Worm (Caenorhabditis elegans) whole organism, L4 larva: ENCODE data around the gene mes-6.

Experiments
- F26F4.8 ChIP-seq: fragments of 200-800 bp; sonication (Bioruptor generic); conservative IDR thresholded peaks from 2 replicates; pipeline ENCODE4 v1.3.6; 2022; ENCODE audit warnings: missing genetic modification characterization, missing compliant biosample characterization
- F44E2.7 ChIP-seq: fragments of 200-800 bp; sonication (Bioruptor generic); IDR thresholded peaks from 2 replicates; pipeline ENCODE4 v2.1.2; 2022; ENCODE audit warnings: missing genetic modification characterization, missing compliant biosample characterization
- R02D3.7 ChIP-seq: fragments of 150-350 bp; sonication (generic microtip); optimal IDR thresholded peaks from 3 replicates; lab custom pipeline; 2014; ENCODE audit warnings: missing biosample characterization, missing genetic modification characterization
- T20F7.1 ChIP-seq: fragments of 200-800 bp; sonication (Bioruptor generic); optimal IDR thresholded peaks from 2 replicates; lab custom pipeline; 2018; ENCODE audit warnings: mild to moderate bottlenecking, missing genetic modification characterization, missing compliant biosample characterization
- T26A8.4 ChIP-seq: fragments of 200-800 bp; sonication (Bioruptor generic); IDR thresholded peaks from 2 replicates; pipeline ENCODE4 v1.3.6; 2022; ENCODE audit warnings: missing genetic modification characterization, missing compliant biosample characterization
- ZK337.2 ChIP-seq: fragments of 200-800 bp; sonication (Bioruptor generic); IDR thresholded peaks from 2 replicates; pipeline ENCODE4 v1.3.6; 2022; ENCODE audit warnings: missing genetic modification reagents, missing genetic modification characterization, missing compliant biosample characterization
- aly-2 ChIP-seq: sonication (generic microtip); optimal IDR thresholded peaks from 2 replicates; lab custom pipeline; 2018; ENCODE audit warnings: missing biosample characterization, missing genetic modification characterization
- ceh-62 ChIP-seq: sonication (generic microtip); optimal IDR thresholded peaks from 2 replicates; lab custom pipeline; 2017; ENCODE audit warnings: missing biosample characterization, missing genetic modification characterization
- ces-1 ChIP-seq: fragments of 150-350 bp; sonication (generic microtip); optimal IDR thresholded peaks from 4 replicates; lab custom pipeline; 2014; ENCODE audit warnings: missing biosample characterization, missing genetic modification reagents, missing genetic modification characterization
- cey-2 ChIP-seq: sonication (generic microtip); optimal IDR thresholded peaks from 3 replicates; lab custom pipeline; 2017; ENCODE audit warnings: missing genetic modification characterization, mild to moderate bottlenecking, missing compliant biosample characterization, antibody characterized with exemption, borderline replicate concordance; ENCODE audit not compliant: insufficient read depth
- ctbp-1 ChIP-seq: fragments of 200-800 bp; sonication (Bioruptor generic); IDR thresholded peaks from 2 replicates; pipeline ENCODE4 v1.3.6; 2022; ENCODE audit warnings: missing genetic modification reagents, missing genetic modification characterization, missing compliant biosample characterization
- daf-8 ChIP-seq: fragments of 200-800 bp; sonication (Bioruptor generic); IDR thresholded peaks from 2 replicates; pipeline ENCODE4 v1.3.6; 2022; ENCODE audit warnings: missing genetic modification characterization, missing compliant biosample characterization
- dmd-6 ChIP-seq: fragments of 200-800 bp; sonication (Bioruptor generic); IDR thresholded peaks from 2 replicates; pipeline ENCODE4 v1.3.6; 2022; ENCODE audit warnings: missing genetic modification reagents, missing genetic modification characterization, missing compliant biosample characterization
- dmd-8 ChIP-seq: fragments of 200-800 bp; sonication (Bioruptor generic); IDR thresholded peaks from 2 replicates; pipeline ENCODE4 v1.3.6; 2022; ENCODE audit warnings: missing genetic modification characterization, missing compliant biosample characterization
- dmd-9 ChIP-seq: fragments of 200-800 bp; sonication (Bioruptor generic); IDR thresholded peaks from 2 replicates; pipeline ENCODE4 v1.3.6; 2022; ENCODE audit warnings: missing genetic modification reagents, missing genetic modification characterization, missing compliant biosample characterization
- egl-27 ChIP-seq: sonication (generic microtip); optimal IDR thresholded peaks from 3 replicates; lab custom pipeline; 2017; ENCODE audit warnings: missing biosample characterization, missing genetic modification reagents, missing genetic modification characterization
- egl-43 ChIP-seq: fragments of 200-800 bp; sonication (Bioruptor generic); IDR thresholded peaks from 2 replicates; pipeline ENCODE4 v1.3.6; 2022; ENCODE audit warnings: missing genetic modification reagents, missing genetic modification characterization, missing compliant biosample characterization
- fkh-10 ChIP-seq: fragments of 150-350 bp; optimal IDR thresholded peaks from 2 replicates; lab custom pipeline; 2014; ENCODE audit warnings: missing biosample characterization, missing genetic modification reagents, missing genetic modification characterization
- gei-8 ChIP-seq: fragments of 200-800 bp; sonication (Bioruptor generic); optimal IDR thresholded peaks from 2 replicates; lab custom pipeline; 2018; ENCODE audit warnings: mild to moderate bottlenecking, missing genetic modification characterization, missing compliant biosample characterization
- hif-1 ChIP-seq, 2 experiments: sonication (generic microtip); optimal IDR thresholded peaks; 2 replicates each; lab custom pipeline; 2016 to 2017; ENCODE audit warnings: missing compliant biosample characterization in 2 of 2, missing genetic modification characterization in 2 of 2, missing genetic modification reagents in 2 of 2, missing genotype in 2 of 2, mild to moderate bottlenecking in 1 of 2
- hlh-11 ChIP-seq: fragments of 200-800 bp; sonication (Bioruptor generic); optimal IDR thresholded peaks from 2 replicates; lab custom pipeline; 2018; ENCODE audit warnings: mild to moderate bottlenecking, missing genetic modification characterization, missing compliant biosample characterization
- hlh-30 ChIP-seq: sonication (generic microtip); optimal IDR thresholded peaks from 2 replicates; lab custom pipeline; 2017; ENCODE audit warnings: antibody characterized with exemption, mild to moderate bottlenecking, missing genetic modification characterization, missing compliant biosample characterization; ENCODE audit not compliant: insufficient read depth
- lin-1 ChIP-seq: fragments of 200-800 bp; sonication (Bioruptor generic); IDR thresholded peaks from 2 replicates; pipeline ENCODE4 v1.3.6; 2022; ENCODE audit warnings: missing genetic modification reagents, missing genetic modification characterization, missing compliant biosample characterization
- lin-15B ChIP-seq: fragments of 150-350 bp; sonication (generic microtip); optimal IDR thresholded peaks from 3 replicates; lab custom pipeline; 2014; ENCODE audit warnings: missing biosample characterization, missing genetic modification characterization
- lin-29 ChIP-seq: fragments of 200-800 bp; sonication (Bioruptor generic); IDR thresholded peaks from 2 replicates; pipeline ENCODE4 v1.3.6; 2022; ENCODE audit warnings: missing genetic modification reagents, missing genetic modification characterization, missing compliant biosample characterization
- lin-38 ChIP-seq: fragments of 200-800 bp; sonication (Bioruptor generic); IDR thresholded peaks from 2 replicates; pipeline ENCODE4 v1.3.6; 2022; ENCODE audit warnings: missing genetic modification reagents, missing genetic modification characterization, missing compliant biosample characterization
- lin-39 ChIP-seq: fragments of 150-350 bp; optimal IDR thresholded peaks from 2 replicates; lab custom pipeline; 2014; ENCODE audit warnings: missing biosample characterization, missing genetic modification reagents, missing genetic modification characterization
- lir-3 ChIP-seq: sonication (generic microtip); optimal IDR thresholded peaks from 2 replicates; lab custom pipeline; 2016; ENCODE audit warnings: mild to moderate bottlenecking, missing genetic modification characterization, missing compliant biosample characterization
- mdl-1 ChIP-seq, 2 experiments: fragments of 150-350 bp in 1 of 2; sonication (generic microtip) in 1 of 2; optimal IDR thresholded peaks; 2 replicates each; lab custom pipeline; 2014 to 2017; ENCODE audit warnings: missing biosample characterization in 2 of 2, missing genetic modification characterization in 2 of 2
- mdt-29 ChIP-seq: fragments of 200-800 bp; sonication (Bioruptor generic); IDR thresholded peaks from 2 replicates; pipeline ENCODE4 v1.3.6; 2022; ENCODE audit warnings: missing genetic modification reagents, missing genetic modification characterization, missing compliant biosample characterization
- mep-1 ChIP-seq: fragments of 150-350 bp; sonication (generic microtip); optimal IDR thresholded peaks from 3 replicates; lab custom pipeline; 2014; ENCODE audit warnings: missing biosample characterization, missing genetic modification characterization
- mes-2 ChIP-seq: sonication (generic microtip); optimal IDR thresholded peaks from 2 replicates; lab custom pipeline; 2016; ENCODE audit warnings: missing genotype, mild to moderate bottlenecking, missing genetic modification characterization, missing compliant biosample characterization; ENCODE audit not compliant: poor library complexity, severe bottlenecking
- mxl-2 ChIP-seq: fragments of 200-800 bp; sonication (Bioruptor generic); conservative IDR thresholded peaks from 2 replicates; pipeline ENCODE4 v1.3.6; 2022; ENCODE audit warnings: missing genetic modification reagents, missing genetic modification characterization, missing compliant biosample characterization
- nhr-102 ChIP-seq: sonication (generic microtip); optimal IDR thresholded peaks from 2 replicates; lab custom pipeline; 2016; ENCODE audit warnings: mild to moderate bottlenecking, missing genetic modification characterization, moderate library complexity, missing compliant biosample characterization
- nhr-11 ChIP-seq: fragments of 150-350 bp; optimal IDR thresholded peaks from 2 replicates; lab custom pipeline; 2014; ENCODE audit warnings: missing biosample characterization, missing genetic modification characterization
- nhr-237 ChIP-seq: sonication (generic microtip); optimal IDR thresholded peaks from 2 replicates; lab custom pipeline; 2017; ENCODE audit warnings: missing biosample characterization, missing genetic modification characterization
- nhr-41 ChIP-seq: fragments of 200-800 bp; sonication (Bioruptor generic); IDR thresholded peaks from 2 replicates; pipeline ENCODE4 v1.3.6; 2022; ENCODE audit warnings: missing genetic modification reagents, missing genetic modification characterization, missing compliant biosample characterization
- nhr-76 ChIP-seq: fragments of 150-350 bp; optimal IDR thresholded peaks from 2 replicates; lab custom pipeline; 2014; ENCODE audit warnings: missing biosample characterization, missing genetic modification characterization
- nhr-77 ChIP-seq: fragments of 150-350 bp; optimal IDR thresholded peaks from 2 replicates; lab custom pipeline; 2014; ENCODE audit warnings: missing biosample characterization, missing genetic modification characterization
- pha-4 ChIP-seq, 2 experiments: fragments of 150-350 bp in 1 of 2; fragments of 200-800 bp in 1 of 2; sonication (Bioruptor generic) in 1 of 2; IDR thresholded peaks in 1 of 2; optimal IDR thresholded peaks in 1 of 2; 2 replicates each; pipeline versions ENCODE4 v1.3.6 to Lab custom; 2014 to 2022; ENCODE audit warnings: missing genetic modification characterization in 2 of 2, missing genetic modification reagents in 2 of 2, missing biosample characterization in 1 of 2, missing compliant biosample characterization in 1 of 2
- rbr-2 ChIP-seq: sonication (generic microtip); optimal IDR thresholded peaks from 2 replicates; lab custom pipeline; 2016; ENCODE audit warnings: missing genotype, missing genetic modification characterization, missing compliant biosample characterization
- saeg-2 ChIP-seq: fragments of 200-800 bp; sonication (Bioruptor generic); IDR thresholded peaks from 2 replicates; pipeline ENCODE4 v1.3.6; 2022; ENCODE audit warnings: missing genetic modification reagents, missing genetic modification characterization, missing compliant biosample characterization
- set-16 ChIP-seq: fragments of 200-800 bp; sonication (Bioruptor generic); IDR thresholded peaks from 2 replicates; pipeline ENCODE4 v1.3.6; 2022; ENCODE audit warnings: missing genetic modification reagents, missing genetic modification characterization, missing compliant biosample characterization
- skn-1 ChIP-seq: fragments of 150-350 bp; optimal IDR thresholded peaks from 2 replicates; lab custom pipeline; 2014; ENCODE audit warnings: missing biosample characterization, missing genetic modification characterization
- snpc-1.2 ChIP-seq: fragments of 200-800 bp; sonication (Bioruptor generic); IDR thresholded peaks from 2 replicates; pipeline ENCODE4 v1.3.6; 2022; ENCODE audit warnings: missing genetic modification reagents, missing genetic modification characterization, missing compliant biosample characterization
- spr-3 ChIP-seq: fragments of 200-800 bp; sonication (Bioruptor generic); optimal IDR thresholded peaks from 2 replicates; lab custom pipeline; 2018; ENCODE audit warnings: mild to moderate bottlenecking, missing genetic modification characterization, missing compliant biosample characterization
- unc-62 ChIP-seq, 3 experiments: fragments of 150-350 bp in 1 of 3; sonication (generic microtip); optimal IDR thresholded peaks in 2 of 3; peaks in 1 of 3; 1 replicate in 1 of 3; 2 replicates in 2 of 3; lab custom pipeline; 2014 to 2017; ENCODE audit warnings: missing biosample characterization in 3 of 3, missing genetic modification characterization in 3 of 3, missing genetic modification reagents in 3 of 3, missing genotype in 1 of 3
- zfp-2 ChIP-seq: sonication (generic microtip); optimal IDR thresholded peaks from 2 replicates; lab custom pipeline; 2016; ENCODE audit warnings: mild to moderate bottlenecking, missing genetic modification characterization, missing compliant biosample characterization
- zip-11 ChIP-seq: fragments of 200-800 bp; sonication (Bioruptor generic); IDR thresholded peaks from 2 replicates; pipeline ENCODE4 v1.3.6; 2022; ENCODE audit warnings: missing genetic modification characterization, missing compliant biosample characterization
- ztf-7 ChIP-seq: fragments of 150-350 bp; optimal IDR thresholded peaks from 2 replicates; lab custom pipeline; 2014; ENCODE audit warnings: missing biosample characterization, missing genetic modification characterization

mes-6 gene

DNA sequence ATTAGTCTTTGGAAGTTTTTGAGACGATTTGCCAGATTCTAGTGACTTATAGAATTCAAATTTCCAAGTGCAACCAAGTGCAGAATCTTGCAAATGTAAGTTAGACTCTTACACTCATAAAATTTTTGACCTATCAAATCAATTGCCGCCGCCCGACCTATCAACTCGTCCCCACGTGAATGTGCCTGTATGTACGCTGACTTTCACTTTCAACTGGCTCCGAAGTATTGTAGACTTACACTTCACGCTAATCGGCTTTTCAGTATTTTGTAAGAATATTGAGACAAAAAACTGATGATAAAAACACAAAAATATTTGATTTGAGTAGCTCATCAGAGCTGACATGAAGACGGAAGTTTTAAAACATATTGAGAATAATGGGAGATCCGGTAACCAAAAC lies 21.7 kb downstream of the mes-6 start (continued):
- TF ChIP-seq F44E2.7, result no peak
- TF ChIP-seq aly-2 (tag; lab: Kevin White, UChicago), result no peak
- no peak for TF ChIP-seq gei-8 (GFP tag; lab: Kevin White, UChicago)
- TF ChIP-seq skn-1 (tag; lab: Kevin White, UChicago), result no peak
- TF ChIP-seq spr-3 (GFP tag; lab: Kevin White, UChicago), result no peak
- no peak for TF ChIP-seq lin-38 (GFP tag; lab: Robert Waterston, UW)
- TF ChIP-seq F26F4.8 (GFP tag; lab: Robert Waterston, UW), result no peak
- 0 out of 2 replicates have a peak, but pooled peaks have one; percentile 46 for TF ChIP-seq mxl-2 (GFP tag; lab: Robert Waterston, UW)
- TF ChIP-seq nhr-237, result no peak
- no peak for TF ChIP-seq nhr-41 (GFP tag; lab: Robert Waterston, UW)
- peak; percentile 51; the same call in 1 of the 2 replicates for TF ChIP-seq pha-4 (GFP tag; IDR thresholded peaks at IDR 0.05; lab: Robert Waterston, UW)
- TF ChIP-seq pha-4 (tag; optimal IDR thresholded peaks at IDR 0.05; lab: Kevin White, UChicago), result no peak
- TF ChIP-seq ctbp-1 (GFP tag; lab: Robert Waterston, UW), result no peak
- no peak for TF ChIP-seq snpc-1.2 (GFP tag; lab: Robert Waterston, UW)
- no peak for TF ChIP-seq mdt-29 (GFP tag; lab: Robert Waterston, UW)
- TF ChIP-seq fkh-10 (GFP tag; lab: Kevin White, UChicago), result no peak
- no peak for TF ChIP-seq mdl-1 (tag; optimal IDR thresholded peaks at IDR 0.05; lab: Kevin White, UChicago)
- peak; percentile 26 for TF ChIP-seq hlh-30 (tag; lab: Kevin White, UChicago)
- TF ChIP-seq nhr-76 (tag; lab: Kevin White, UChicago), result no peak
- no peak for TF ChIP-seq rbr-2 (tag; lab: Kevin White, UChicago)
- TF ChIP-seq unc-62 (GFP tag; optimal IDR thresholded peaks at IDR 0.05 in 1 of 2; lab: Kevin White, UChicago), result no peak
- no peak for TF ChIP-seq unc-62 (tag; optimal IDR thresholded peaks at IDR 0.05; lab: Kevin White, UChicago)
- peak; percentile 5 for TF ChIP-seq mes-2 (tag; lab: Kevin White, UChicago)
- TF ChIP-seq lin-1 (GFP tag; lab: Robert Waterston, UW), result 0 out of 2 replicates have a peak, but pooled peaks have one; percentile 14
- peak; percentile 87 for TF ChIP-seq dmd-6 (GFP tag; lab: Robert Waterston, UW)
- TF ChIP-seq ces-1, result no peak
- no peak for TF ChIP-seq set-16 (GFP tag; lab: Robert Waterston, UW)
- TF ChIP-seq T20F7.1 (GFP tag; lab: Kevin White, UChicago), result no peak
- TF ChIP-seq zfp-2 (tag; lab: Kevin White, UChicago), result no peak
- TF ChIP-seq T26A8.4 (GFP tag; lab: Robert Waterston, UW), result no peak
- no peak for TF ChIP-seq dmd-9 (GFP tag; lab: Robert Waterston, UW)
- peak; percentile 59 for TF ChIP-seq hlh-11 (tag; lab: Kevin White, UChicago)
- TF ChIP-seq R02D3.7 (tag; lab: Kevin White, UChicago), result no peak
- TF ChIP-seq lin-39, result no peak
- TF ChIP-seq dmd-8 (GFP tag; lab: Robert Waterston, UW), result no peak
- TF ChIP-seq hif-1 (tag; optimal IDR thresholded peaks at IDR 0.05; lab: Kevin White, UChicago), result no peak
- peak; percentile 8 for TF ChIP-seq nhr-102 (tag; lab: Kevin White, UChicago)
- no peak for TF ChIP-seq nhr-77 (tag; lab: Kevin White, UChicago)
- TF ChIP-seq egl-43 (GFP tag; lab: Robert Waterston, UW), result no peak
- no peak for TF ChIP-seq cey-2 (tag; lab: Kevin White, UChicago)
- TF ChIP-seq ceh-62 (tag; lab: Kevin White, UChicago), result no peak
- TF ChIP-seq egl-27 (tag; lab: Kevin White, UChicago), result no peak
- TF ChIP-seq ZK337.2 (GFP tag; lab: Robert Waterston, UW), result no peak
- TF ChIP-seq ztf-7 (tag; lab: Kevin White, UChicago), result no peak
- TF ChIP-seq daf-8 (GFP tag; lab: Robert Waterston, UW), result no peak
- no peak for TF ChIP-seq mep-1 (tag; lab: Kevin White, UChicago)
- no peak for TF ChIP-seq saeg-2 (GFP tag; lab: Robert Waterston, UW)
- TF ChIP-seq lin-15B (tag; lab: Kevin White, UChicago), result no peak
- TF ChIP-seq lin-29, result no peak
- TF ChIP-seq nhr-11, result no peak
- no peak for TF ChIP-seq zip-11 (GFP tag; lab: Robert Waterston, UW)
- no peak for TF ChIP-seq lir-3 (tag; lab: Kevin White, UChicago)
